Fruit fly (Drosophila melanogaster) whole organism, prepupa: ENCODE data around the gene ImpE3.

Source experiments
- Blimp-1 ChIP-seq: fragments of 200-800 bp; sonication (Bioruptor generic); optimal IDR thresholded peaks from 3 replicates; lab custom pipeline; 2017; ENCODE audit warnings: missing biosample characterization, missing genetic modification characterization, mild to moderate bottlenecking, moderate library complexity, missing genetic modification reagents
- CG10631 ChIP-seq: fragments of 200-800 bp; sonication (Bioruptor generic); optimal IDR thresholded peaks from 2 replicates; lab custom pipeline; 2016; ENCODE audit warnings: missing biosample characterization, missing genetic modification characterization
- CG11294 ChIP-seq: fragments of 200-800 bp; sonication (Bioruptor generic); IDR thresholded peaks from 2 replicates; pipeline ENCODE4 v1.3.6; 2022; ENCODE audit warnings: missing biosample characterization, missing genetic modification characterization
- CG11902 ChIP-seq: fragments of 200-800 bp; sonication (Bioruptor generic); optimal IDR thresholded peaks from 3 replicates; lab custom pipeline; 2016; ENCODE audit warnings: missing biosample characterization, missing genetic modification characterization
- CG15336 ChIP-seq: fragments of 200-800 bp; sonication (Bioruptor generic); IDR thresholded peaks from 2 replicates; pipeline ENCODE4 v1.3.6; 2022; ENCODE audit warnings: missing biosample characterization, missing genetic modification characterization
- CG1621 ChIP-seq: fragments of 200-800 bp; sonication (Bioruptor generic); optimal IDR thresholded peaks from 3 replicates; lab custom pipeline; 2018; ENCODE audit warnings: missing biosample characterization, mild to moderate bottlenecking, missing genetic modification characterization
- CG31627 ChIP-seq: fragments of 200-800 bp; sonication (Bioruptor generic); optimal IDR thresholded peaks from 3 replicates; lab custom pipeline; 2016; ENCODE audit warnings: missing biosample characterization, missing genetic modification characterization
- CG34406 ChIP-seq: fragments of 200-800 bp; sonication (Bioruptor generic); optimal IDR thresholded peaks from 3 replicates; lab custom pipeline; 2016; ENCODE audit warnings: missing biosample characterization, missing genetic modification characterization
- CG3919 ChIP-seq: fragments of 200-800 bp; sonication (Bioruptor generic); optimal IDR thresholded peaks from 3 replicates; lab custom pipeline; 2016; ENCODE audit warnings: missing biosample characterization, missing genetic modification characterization
- CG4318 ChIP-seq: fragments of 200-800 bp; sonication (Bioruptor generic); optimal IDR thresholded peaks from 3 replicates; lab custom pipeline; 2017; ENCODE audit warnings: missing biosample characterization, mild to moderate bottlenecking, missing genetic modification characterization
- CG7368 ChIP-seq: fragments of 200-800 bp; sonication (Bioruptor generic); optimal IDR thresholded peaks from 3 replicates; lab custom pipeline; 2016; ENCODE audit warnings: missing biosample characterization, missing genetic modification characterization
- CG8119 ChIP-seq: fragments of 200-800 bp; sonication (Bioruptor generic); IDR thresholded peaks from 3 replicates; pipeline ENCODE4 v1.3.6; 2022; ENCODE audit warnings: missing biosample characterization, missing genetic modification characterization
- CG8319 ChIP-seq: fragments of 200-800 bp; sonication (Bioruptor generic); optimal IDR thresholded peaks from 3 replicates; lab custom pipeline; 2016; ENCODE audit warnings: missing biosample characterization, missing genetic modification characterization
- Eip75B ChIP-seq: fragments of 200-800 bp; sonication (Bioruptor generic); optimal IDR thresholded peaks from 3 replicates; lab custom pipeline; 2016; ENCODE audit warnings: missing biosample characterization, missing genetic modification characterization
- Eip93F ChIP-seq: fragments of 200-800 bp; sonication (Bioruptor generic); optimal IDR thresholded peaks from 2 replicates; lab custom pipeline; 2016; ENCODE audit warnings: missing biosample characterization, mild to moderate bottlenecking, missing genetic modification characterization
- Ets21C ChIP-seq: fragments of 200-800 bp; sonication (Bioruptor generic); optimal IDR thresholded peaks from 3 replicates; lab custom pipeline; 2016; ENCODE audit warnings: missing biosample characterization, missing genetic modification characterization
- Ets96B ChIP-seq: fragments of 200-800 bp; optimal IDR thresholded peaks from 2 replicates; lab custom pipeline; 2019; ENCODE audit warnings: missing biosample characterization, mild to moderate bottlenecking, missing genetic modification characterization, moderate library complexity
- Hr39 ChIP-seq: fragments of 200-800 bp; sonication (Bioruptor generic); optimal IDR thresholded peaks from 2 replicates; lab custom pipeline; 2016; ENCODE audit warnings: missing biosample characterization, missing genetic modification characterization
- Hr4 ChIP-seq: fragments of 200-800 bp; sonication (Bioruptor generic); optimal IDR thresholded peaks from 3 replicates; lab custom pipeline; 2016; ENCODE audit warnings: missing biosample characterization, missing genetic modification characterization
- Lpt ChIP-seq: fragments of 200-800 bp; sonication (Bioruptor generic); optimal IDR thresholded peaks from 3 replicates; lab custom pipeline; 2016; ENCODE audit warnings: missing biosample characterization, missing genetic modification characterization
- OdsH ChIP-seq: fragments of 200-800 bp; sonication (Bioruptor generic); optimal IDR thresholded peaks from 3 replicates; lab custom pipeline; 2016; ENCODE audit warnings: missing biosample characterization, missing genetic modification characterization
- Smox ChIP-seq: fragments of 200-800 bp; sonication (Bioruptor generic); optimal IDR thresholded peaks from 3 replicates; lab custom pipeline; 2016; ENCODE audit warnings: missing biosample characterization, missing genetic modification characterization
- Sox14 ChIP-seq: fragments of 200-800 bp; sonication (Bioruptor generic); optimal IDR thresholded peaks from 3 replicates; lab custom pipeline; 2016; ENCODE audit warnings: missing biosample characterization, missing genetic modification characterization
- achi ChIP-seq: fragments of 200-800 bp; sonication (Bioruptor generic); optimal IDR thresholded peaks from 3 replicates; lab custom pipeline; 2016; ENCODE audit warnings: missing biosample characterization, missing genetic modification characterization
- acj6 ChIP-seq: fragments of 200-800 bp; sonication (Bioruptor generic); optimal IDR thresholded peaks from 3 replicates; lab custom pipeline; 2016; ENCODE audit warnings: missing biosample characterization, missing genetic modification characterization
- cyc ChIP-seq: fragments of 200-800 bp; sonication (Bioruptor generic); optimal IDR thresholded peaks from 3 replicates; lab custom pipeline; 2016; ENCODE audit warnings: missing biosample characterization, missing genetic modification characterization
- dsx ChIP-seq: fragments of 200-800 bp; optimal IDR thresholded peaks from 3 replicates; lab custom pipeline; 2019; ENCODE audit warnings: missing biosample characterization, mild to moderate bottlenecking, missing genetic modification characterization, moderate library complexity; ENCODE audit not compliant: poor library complexity, severe bottlenecking
- eg ChIP-seq: fragments of 200-800 bp; sonication (Bioruptor generic); IDR thresholded peaks from 3 replicates; pipeline ENCODE4 v1.3.6; 2022; ENCODE audit warnings: missing biosample characterization, missing genetic modification characterization
- esn ChIP-seq: fragments of 200-800 bp; sonication (Bioruptor generic); optimal IDR thresholded peaks from 2 replicates; lab custom pipeline; 2016; ENCODE audit warnings: missing biosample characterization, mild to moderate bottlenecking, missing genetic modification characterization, moderate library complexity
- fd59A ChIP-seq: fragments of 200-800 bp; sonication (Bioruptor generic); optimal IDR thresholded peaks from 2 replicates; lab custom pipeline; 2017; ENCODE audit warnings: missing biosample characterization, mild to moderate bottlenecking, missing genetic modification characterization, missing genetic modification reagents
- fd85E ChIP-seq: fragments of 200-800 bp; sonication (Bioruptor generic); optimal IDR thresholded peaks from 3 replicates; lab custom pipeline; 2016; ENCODE audit warnings: missing biosample characterization, missing genetic modification characterization
- fkh ChIP-seq: fragments of 200-800 bp; sonication (Bioruptor generic); optimal IDR thresholded peaks from 3 replicates; lab custom pipeline; 2017; ENCODE audit warnings: missing biosample characterization, mild to moderate bottlenecking, missing genetic modification characterization, moderate library complexity
- lz ChIP-seq: fragments of 200-800 bp; sonication (Bioruptor generic); optimal IDR thresholded peaks from 3 replicates; lab custom pipeline; 2016; ENCODE audit warnings: missing biosample characterization, missing genetic modification characterization
- ss ChIP-seq, 2 experiments: fragments of 200-800 bp; sonication (Bioruptor generic); optimal IDR thresholded peaks; 2 replicates in 1 of 2; 3 replicates in 1 of 2; lab custom pipeline; 2017 to 2018; ENCODE audit warnings: mild to moderate bottlenecking in 2 of 2, missing biosample characterization in 2 of 2, missing genetic modification characterization in 2 of 2, moderate library complexity in 1 of 2
- svp ChIP-seq: fragments of 200-800 bp; sonication (Bioruptor generic); peaks from one replicate; lab custom pipeline; 2016; ENCODE audit warnings: missing biosample characterization, missing genetic modification characterization

The ImpE3 gene

dm6 chr3R:7992100-7992499 lies 37.2 kb downstream of the ImpE3 start (continued):
- TF ChIP-seq dsx (no peak), CG10631 (GFP tag; lab: Kevin White, UChicago) (no peak), svp (GFP tag; lab: Kevin White, UChicago) (no peak), Hr39 (GFP tag; lab: Kevin White, UChicago) (no peak), Eip93F (GFP tag; lab: Kevin White, UChicago) (no peak), Eip75B (GFP tag; lab: Kevin White, UChicago) (no peak), lz (GFP tag; lab: Kevin White, UChicago) (no peak), CG11294 (GFP tag; lab: Robert Waterston, UW) (no peak), CG15336 (GFP tag; lab: Robert Waterston, UW) (peak; percentile 55; the same call in 1 of the 2 replicates), OdsH (GFP tag; lab: Kevin White, UChicago) (peak; percentile 30), CG4318 (GFP tag; lab: Kevin White, UChicago) (peak; percentile 68), Sox14 (GFP tag; lab: Kevin White, UChicago) (no peak), CG11902 (GFP tag; lab: Kevin White, UChicago) (no peak), fd85E (GFP tag; lab: Kevin White, UChicago) (no peak), CG3919 (peak; percentile 4), Ets21C (GFP tag; lab: Kevin White, UChicago) (no peak), CG1621 (no peak), fd59A (GFP tag; lab: Kevin White, UChicago) (no peak), Ets96B (no peak), CG34406 (GFP tag; lab: Kevin White, UChicago) (no peak), achi (GFP tag; lab: Kevin White, UChicago) (peak; percentile 24), Hr4 (GFP tag; lab: Kevin White, UChicago) (peak; percentile 54), Lpt (GFP tag; lab: Kevin White, UChicago) (no peak), CG8319 (no peak), fkh (GFP tag; lab: Kevin White, UChicago) (no peak), cyc (GFP tag; lab: Kevin White, UChicago) (no peak)

- TF ChIP-seq CG8119 (GFP tag; lab: Robert Waterston, UW) (0 out of 3 replicates have a peak, but pooled peaks have one; percentile 20), eg (peak; percentile 38; the same call in 1 of the 3 replicates), CG15336 (GFP tag; lab: Robert Waterston, UW) (no peak)
Observed at dm6 chr3R:7991446-7991845, 37.9 kb downstream of the ImpE3 start.

dm6 chr3R:7990799-7991423 lies 38.4 kb downstream of the ImpE3 start:
- no peak for TF ChIP-seq CG31627 (GFP tag; lab: Kevin White, UChicago)
- no peak for TF ChIP-seq OdsH (GFP tag; lab: Kevin White, UChicago)
- TF ChIP-seq Blimp-1 (GFP tag; lab: Kevin White, UChicago): peak; percentile 92

- TF ChIP-seq CG8119 (GFP tag; lab: Robert Waterston, UW) (no peak), eg (0 out of 3 replicates have a peak, but pooled peaks have one; percentile 17)
Observed at dm6 chr3R:7990257-7990656, 39.1 kb downstream of the ImpE3 start.

dm6 chr3R:7981396-7981795 lies 48.0 kb downstream of the ImpE3 start:
- TF ChIP-seq Smox (GFP tag; lab: Kevin White, UChicago): no peak
- peak; percentile 13 for TF ChIP-seq cyc (GFP tag; lab: Kevin White, UChicago)
- TF ChIP-seq Eip75B (GFP tag; lab: Kevin White, UChicago): peak; percentile 23
- no peak for TF ChIP-seq acj6 (GFP tag; lab: Kevin White, UChicago)
- TF ChIP-seq CG34406 (GFP tag; lab: Kevin White, UChicago): no peak
- peak; percentile 30 for TF ChIP-seq CG31627 (GFP tag; lab: Kevin White, UChicago)
- no peak for TF ChIP-seq CG7368 (GFP tag; lab: Kevin White, UChicago)
- TF ChIP-seq OdsH (GFP tag; lab: Kevin White, UChicago): no peak
- TF ChIP-seq ss (GFP tag; optimal IDR thresholded peaks at IDR 0.05; lab: Kevin White, UChicago): no peak
- TF ChIP-seq esn (GFP tag; lab: Kevin White, UChicago): peak; percentile 31
